Worm (Caenorhabditis elegans): Measurements from ENCODE around the gene orc-5.

- TF ChIP-seq him-1 (tag; optimal IDR thresholded peaks at IDR 0.05) (no peak), dao-5 (tag; optimal IDR thresholded peaks at IDR 0.05) (no peak), W03F9.2 (tag; optimal IDR thresholded peaks at IDR 0.05) (no peak)
These were observed 29.8 kb upstream of the orc-5 start, which contains the start of gene T25B9.11 for ce11 chrIV:10764206-10764605.
